Worm (Caenorhabditis elegans) whole organism, midembryonic: ENCODE data around the gene srx-90.

Experiments used
- T22C8.4 ChIP-seq: fragments of 200-800 bp; sonication (Bioruptor generic); IDR thresholded peaks from 2 replicates; pipeline ENCODE4 v1.3.6; 2022; ENCODE audit warnings: missing genetic modification characterization, missing compliant biosample characterization
- cog-1 ChIP-seq: sonication (generic microtip); optimal IDR thresholded peaks from 2 replicates; lab custom pipeline; 2016; ENCODE audit warnings: missing genetic modification characterization, missing compliant biosample characterization
- flt-1 ChIP-seq: fragments of 200-800 bp; sonication (Bioruptor generic); IDR thresholded peaks from 2 replicates; pipeline ENCODE4 v1.3.6; 2022; ENCODE audit warnings: missing genetic modification characterization, missing compliant biosample characterization
- klf-2 ChIP-seq: fragments of 200-800 bp; sonication (Bioruptor generic); conservative IDR thresholded peaks from 2 replicates; pipeline ENCODE4 v1.3.6; 2022; ENCODE audit warnings: missing genetic modification reagents, missing genetic modification characterization, missing compliant biosample characterization
- tab-1 ChIP-seq: fragments of 200-800 bp; sonication (Bioruptor generic); IDR thresholded peaks from 2 replicates; pipeline ENCODE4 v1.3.6; 2022; ENCODE audit warnings: missing genetic modification characterization, missing compliant biosample characterization

ce11 chrV:11627837-11628236 lies 46.9 kb downstream of the srx-90 start:
- TF ChIP-seq klf-2 (no peak), tab-1 (GFP tag; lab: Robert Waterston, UW) (no peak), flt-1 (GFP tag; lab: Robert Waterston, UW) (no peak), T22C8.4 (no peak), cog-1 (tag; lab: Kevin White, UChicago) (no peak)
